Worm (Caenorhabditis elegans) whole organism, L4 larva: Measurements from ENCODE around the gene srsx-14.
A peak's percentile ranks its signal among the peaks of the same experiment; 100 is the strongest.

ENCODE experiments used
- D1046.2 ChIP-seq: fragments of 200-800 bp; sonication (Bioruptor generic); IDR thresholded peaks from 2 replicates; pipeline ENCODE4 v1.3.6; 2022; ENCODE audit warnings: missing genetic modification characterization, missing compliant biosample characterization
- F49E8.2 ChIP-seq: sonication (generic microtip); optimal IDR thresholded peaks from 2 replicates; lab custom pipeline; 2016; ENCODE audit warnings: missing compliant biosample characterization, mild to moderate bottlenecking, missing genetic modification characterization, borderline replicate concordance
- T20F7.1 ChIP-seq: fragments of 200-800 bp; sonication (Bioruptor generic); optimal IDR thresholded peaks from 2 replicates; lab custom pipeline; 2018; ENCODE audit warnings: mild to moderate bottlenecking, missing genetic modification characterization, missing compliant biosample characterization
- Y48G9A.11 ChIP-seq: fragments of 200-800 bp; sonication (Bioruptor generic); IDR thresholded peaks from 2 replicates; pipeline ENCODE4 v1.3.6; 2022; ENCODE audit warnings: missing genetic modification reagents, missing genetic modification characterization, missing compliant biosample characterization
- Y5F2A.4 ChIP-seq: fragments of 200-800 bp; sonication (Bioruptor generic); optimal IDR thresholded peaks from 2 replicates; lab custom pipeline; 2018; ENCODE audit warnings: mild to moderate bottlenecking, missing genetic modification characterization, missing compliant biosample characterization
- Y75B8A.6 ChIP-seq: fragments of 200-800 bp; sonication (Bioruptor generic); IDR thresholded peaks from 2 replicates; pipeline ENCODE4 v1.3.6; 2022; ENCODE audit warnings: missing genetic modification reagents, missing genetic modification characterization, missing compliant biosample characterization
- ZK546.5 ChIP-seq, 2 experiments: sonication (generic microtip); optimal IDR thresholded peaks; 2 replicates each; lab custom pipeline; 2017; ENCODE audit warnings: missing biosample characterization in 2 of 2, missing genetic modification characterization in 2 of 2
- aly-2 ChIP-seq: sonication (generic microtip); optimal IDR thresholded peaks from 2 replicates; lab custom pipeline; 2018; ENCODE audit warnings: missing biosample characterization, missing genetic modification characterization
- arid-1 ChIP-seq: fragments of 200-800 bp; sonication (Bioruptor generic); conservative IDR thresholded peaks from 2 replicates; pipeline ENCODE4 v1.3.6; 2022; ENCODE audit warnings: missing genetic modification reagents, missing genetic modification characterization, missing compliant biosample characterization
- ceh-20 ChIP-seq: fragments of 200-800 bp; sonication (Bioruptor generic); IDR thresholded peaks from 2 replicates; pipeline ENCODE4 v1.3.6; 2022; ENCODE audit warnings: missing genetic modification reagents, missing genetic modification characterization, missing compliant biosample characterization
- ces-1 ChIP-seq: fragments of 150-350 bp; sonication (generic microtip); optimal IDR thresholded peaks from 4 replicates; lab custom pipeline; 2014; ENCODE audit warnings: missing biosample characterization, missing genetic modification reagents, missing genetic modification characterization
- ctbp-1 ChIP-seq: fragments of 200-800 bp; sonication (Bioruptor generic); IDR thresholded peaks from 2 replicates; pipeline ENCODE4 v1.3.6; 2022; ENCODE audit warnings: missing genetic modification reagents, missing genetic modification characterization, missing compliant biosample characterization
- daf-12 ChIP-seq: fragments of 150-350 bp; optimal IDR thresholded peaks from 2 replicates; lab custom pipeline; 2014; ENCODE audit warnings: missing biosample characterization, missing genetic modification reagents, missing genetic modification characterization
- daf-16 ChIP-seq, 3 experiments: sonication (generic microtip); optimal IDR thresholded peaks; 2 replicates each; lab custom pipeline; 2016 to 2017; ENCODE audit warnings: missing genetic modification characterization in 3 of 3, missing genetic modification reagents in 3 of 3, mild to moderate bottlenecking in 2 of 3, missing compliant biosample characterization in 2 of 3, missing biosample characterization in 1 of 3, moderate library complexity in 1 of 3
- daf-8 ChIP-seq: fragments of 200-800 bp; sonication (Bioruptor generic); IDR thresholded peaks from 2 replicates; pipeline ENCODE4 v1.3.6; 2022; ENCODE audit warnings: missing genetic modification characterization, missing compliant biosample characterization
- dmd-6 ChIP-seq: fragments of 200-800 bp; sonication (Bioruptor generic); IDR thresholded peaks from 2 replicates; pipeline ENCODE4 v1.3.6; 2022; ENCODE audit warnings: missing genetic modification reagents, missing genetic modification characterization, missing compliant biosample characterization
- dpl-1 ChIP-seq: fragments of 150-350 bp; optimal IDR thresholded peaks from 2 replicates; lab custom pipeline; 2014; ENCODE audit warnings: missing biosample characterization, missing genetic modification reagents, missing genetic modification characterization
- egl-27 ChIP-seq: sonication (generic microtip); optimal IDR thresholded peaks from 3 replicates; lab custom pipeline; 2017; ENCODE audit warnings: missing biosample characterization, missing genetic modification reagents, missing genetic modification characterization
- egl-43 ChIP-seq: fragments of 200-800 bp; sonication (Bioruptor generic); IDR thresholded peaks from 2 replicates; pipeline ENCODE4 v1.3.6; 2022; ENCODE audit warnings: missing genetic modification reagents, missing genetic modification characterization, missing compliant biosample characterization
- fkh-10 ChIP-seq: fragments of 150-350 bp; optimal IDR thresholded peaks from 2 replicates; lab custom pipeline; 2014; ENCODE audit warnings: missing biosample characterization, missing genetic modification reagents, missing genetic modification characterization
- hif-1 ChIP-seq, 2 experiments: sonication (generic microtip); optimal IDR thresholded peaks; 2 replicates each; lab custom pipeline; 2016 to 2017; ENCODE audit warnings: missing compliant biosample characterization in 2 of 2, missing genetic modification characterization in 2 of 2, missing genetic modification reagents in 2 of 2, missing genotype in 2 of 2, mild to moderate bottlenecking in 1 of 2
- hlh-11 ChIP-seq: fragments of 200-800 bp; sonication (Bioruptor generic); optimal IDR thresholded peaks from 2 replicates; lab custom pipeline; 2018; ENCODE audit warnings: mild to moderate bottlenecking, missing genetic modification characterization, missing compliant biosample characterization
- hlh-30 ChIP-seq: sonication (generic microtip); optimal IDR thresholded peaks from 2 replicates; lab custom pipeline; 2017; ENCODE audit warnings: antibody characterized with exemption, mild to moderate bottlenecking, missing genetic modification characterization, missing compliant biosample characterization; ENCODE audit not compliant: insufficient read depth
- hmg-1.1 ChIP-seq: fragments of 200-800 bp; sonication (Bioruptor generic); IDR thresholded peaks from 2 replicates; pipeline ENCODE4 v1.3.6; 2022; ENCODE audit warnings: missing genetic modification reagents, missing genetic modification characterization, missing compliant biosample characterization
- lin-1 ChIP-seq: fragments of 200-800 bp; sonication (Bioruptor generic); IDR thresholded peaks from 2 replicates; pipeline ENCODE4 v1.3.6; 2022; ENCODE audit warnings: missing genetic modification reagents, missing genetic modification characterization, missing compliant biosample characterization
- lin-13 ChIP-seq: fragments of 150-350 bp; optimal IDR thresholded peaks from 2 replicates; lab custom pipeline; 2014; ENCODE audit warnings: missing biosample characterization, missing genetic modification reagents, missing genetic modification characterization
- lsy-2 ChIP-seq, 2 experiments: fragments of 150-350 bp in 1 of 2; sonication (generic microtip) in 1 of 2; optimal IDR thresholded peaks; 2 replicates each; lab custom pipeline; 2014 to 2017; ENCODE audit warnings: missing biosample characterization in 2 of 2, missing genetic modification characterization in 2 of 2
- madf-5 ChIP-seq, 2 experiments: fragments of 200-800 bp; sonication (Bioruptor generic); IDR thresholded peaks; 2 replicates each; pipeline ENCODE4 v1.3.6; 2022; ENCODE audit warnings: missing compliant biosample characterization in 2 of 2, missing genetic modification characterization in 2 of 2
- madf-9 ChIP-seq: fragments of 200-800 bp; sonication (Bioruptor generic); conservative IDR thresholded peaks from 2 replicates; pipeline ENCODE4 v1.3.6; 2022; ENCODE audit warnings: missing genetic modification reagents, missing genetic modification characterization, missing compliant biosample characterization
- mdl-1 ChIP-seq, 2 experiments: fragments of 150-350 bp in 1 of 2; sonication (generic microtip) in 1 of 2; optimal IDR thresholded peaks; 2 replicates each; lab custom pipeline; 2014 to 2017; ENCODE audit warnings: missing biosample characterization in 2 of 2, missing genetic modification characterization in 2 of 2
- mdt-29 ChIP-seq: fragments of 200-800 bp; sonication (Bioruptor generic); IDR thresholded peaks from 2 replicates; pipeline ENCODE4 v1.3.6; 2022; ENCODE audit warnings: missing genetic modification reagents, missing genetic modification characterization, missing compliant biosample characterization
- mep-1 ChIP-seq: fragments of 150-350 bp; sonication (generic microtip); optimal IDR thresholded peaks from 3 replicates; lab custom pipeline; 2014; ENCODE audit warnings: missing biosample characterization, missing genetic modification characterization
- mxl-3 ChIP-seq: fragments of 200-800 bp; sonication (Bioruptor generic); optimal IDR thresholded peaks from 2 replicates; lab custom pipeline; 2018; ENCODE audit warnings: mild to moderate bottlenecking, missing genetic modification characterization, missing compliant biosample characterization
- nhr-11 ChIP-seq: fragments of 150-350 bp; optimal IDR thresholded peaks from 2 replicates; lab custom pipeline; 2014; ENCODE audit warnings: missing biosample characterization, missing genetic modification characterization
- nhr-25 ChIP-seq: sonication (generic microtip); optimal IDR thresholded peaks from 2 replicates; lab custom pipeline; 2017; ENCODE audit warnings: missing genetic modification characterization, mild to moderate bottlenecking, missing compliant biosample characterization, antibody characterized with exemption, moderate library complexity, borderline replicate concordance; ENCODE audit not compliant: insufficient read depth
- nhr-28 ChIP-seq: fragments of 150-350 bp; optimal IDR thresholded peaks from 2 replicates; lab custom pipeline; 2014; ENCODE audit warnings: missing biosample characterization, missing genetic modification characterization
- nhr-41 ChIP-seq: fragments of 200-800 bp; sonication (Bioruptor generic); IDR thresholded peaks from 2 replicates; pipeline ENCODE4 v1.3.6; 2022; ENCODE audit warnings: missing genetic modification reagents, missing genetic modification characterization, missing compliant biosample characterization
- nhr-6 ChIP-seq: fragments of 150-350 bp; optimal IDR thresholded peaks from 2 replicates; lab custom pipeline; 2014; ENCODE audit warnings: missing biosample characterization, missing genetic modification characterization
- nhr-76 ChIP-seq: fragments of 150-350 bp; optimal IDR thresholded peaks from 2 replicates; lab custom pipeline; 2014; ENCODE audit warnings: missing biosample characterization, missing genetic modification characterization
- nhr-77 ChIP-seq: fragments of 150-350 bp; optimal IDR thresholded peaks from 2 replicates; lab custom pipeline; 2014; ENCODE audit warnings: missing biosample characterization, missing genetic modification characterization
- pha-4 ChIP-seq, 2 experiments: fragments of 150-350 bp in 1 of 2; fragments of 200-800 bp in 1 of 2; sonication (Bioruptor generic) in 1 of 2; IDR thresholded peaks in 1 of 2; optimal IDR thresholded peaks in 1 of 2; 2 replicates each; pipeline versions ENCODE4 v1.3.6 to Lab custom; 2014 to 2022; ENCODE audit warnings: missing genetic modification characterization in 2 of 2, missing genetic modification reagents in 2 of 2, missing biosample characterization in 1 of 2, missing compliant biosample characterization in 1 of 2
- pqm-1 ChIP-seq: sonication (generic microtip); optimal IDR thresholded peaks from 2 replicates; lab custom pipeline; 2017; ENCODE audit warnings: missing biosample characterization, missing genetic modification characterization
- saeg-2 ChIP-seq: fragments of 200-800 bp; sonication (Bioruptor generic); IDR thresholded peaks from 2 replicates; pipeline ENCODE4 v1.3.6; 2022; ENCODE audit warnings: missing genetic modification reagents, missing genetic modification characterization, missing compliant biosample characterization
- spr-1 ChIP-seq: sonication (generic microtip); optimal IDR thresholded peaks from 2 replicates; lab custom pipeline; 2016; ENCODE audit warnings: mild to moderate bottlenecking, missing genetic modification characterization, missing compliant biosample characterization
- spr-3 ChIP-seq: fragments of 200-800 bp; sonication (Bioruptor generic); optimal IDR thresholded peaks from 2 replicates; lab custom pipeline; 2018; ENCODE audit warnings: mild to moderate bottlenecking, missing genetic modification characterization, missing compliant biosample characterization
- unc-62 ChIP-seq, 3 experiments: fragments of 150-350 bp in 1 of 3; sonication (generic microtip); optimal IDR thresholded peaks in 2 of 3; peaks in 1 of 3; 1 replicate in 1 of 3; 2 replicates in 2 of 3; lab custom pipeline; 2014 to 2017; ENCODE audit warnings: missing biosample characterization in 3 of 3, missing genetic modification characterization in 3 of 3, missing genetic modification reagents in 3 of 3, missing genotype in 1 of 3
- vab-7 ChIP-seq: fragments of 200-800 bp; sonication (Bioruptor generic); IDR thresholded peaks from 2 replicates; pipeline ENCODE4 v1.3.6; 2022; ENCODE audit warnings: missing genetic modification reagents, missing genetic modification characterization, missing compliant biosample characterization
- zag-1 ChIP-seq: fragments of 150-350 bp; optimal IDR thresholded peaks from 2 replicates; lab custom pipeline; 2014; ENCODE audit warnings: missing biosample characterization, missing genetic modification characterization
- zip-2 ChIP-seq: fragments of 150-350 bp; optimal IDR thresholded peaks from 2 replicates; lab custom pipeline; 2014; ENCODE audit warnings: missing biosample characterization, missing genetic modification characterization

Gene srsx-14

DNA sequence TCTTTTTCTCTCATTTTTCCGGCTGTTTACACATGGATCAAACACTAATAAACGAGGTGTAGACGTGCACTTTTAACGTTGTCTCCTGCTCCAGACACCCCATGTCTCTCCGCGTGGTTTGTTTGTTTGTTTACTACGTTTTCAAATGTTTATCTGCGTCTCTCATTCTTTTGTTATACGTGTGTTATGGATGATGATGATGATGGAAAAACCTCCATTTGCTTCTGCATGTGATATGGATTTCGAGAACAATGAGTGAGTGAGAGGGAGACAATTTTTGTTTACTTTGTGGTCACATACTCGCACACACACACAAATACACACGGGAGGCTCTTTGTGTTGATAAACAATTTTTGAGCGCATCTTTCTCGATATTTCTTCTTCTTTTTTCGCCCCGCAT lies 22.5 kb downstream of the srsx-14 start (continued):
- peak; percentile 92 for TF ChIP-seq hlh-11 (tag; lab: Kevin White, UChicago)
- 0 out of 2 replicates have a peak, but pooled peaks have one; percentile 55 for TF ChIP-seq saeg-2 (GFP tag; lab: Robert Waterston, UW)
- TF ChIP-seq lin-13 (GFP tag; lab: Kevin White, UChicago) = no peak
- peak; percentile 32 for TF ChIP-seq spr-1
- TF ChIP-seq nhr-6 (tag; lab: Kevin White, UChicago) = no peak
- no peak for TF ChIP-seq ces-1 (GFP tag; lab: Kevin White, UChicago)
- TF ChIP-seq daf-16 (GFP tag; optimal IDR thresholded peaks at IDR 0.05; lab: Kevin White, UChicago) = peak; percentile 66 to 98
- peak; percentile 99 for TF ChIP-seq daf-16 (tag; optimal IDR thresholded peaks at IDR 0.05; lab: Kevin White, UChicago)
- no peak for TF ChIP-seq spr-3 (GFP tag; lab: Kevin White, UChicago)
- TF ChIP-seq hmg-1.1 (GFP tag; lab: Robert Waterston, UW) = 0 out of 2 replicates have a peak, but pooled peaks have one; percentile 22
- TF ChIP-seq hif-1 (tag; optimal IDR thresholded peaks at IDR 0.05; lab: Kevin White, UChicago) = peak; percentile 83 to 97
- no peak for TF ChIP-seq daf-8 (GFP tag; lab: Robert Waterston, UW)
- TF ChIP-seq pqm-1 (tag; lab: Kevin White, UChicago) = no peak
- TF ChIP-seq ZK546.5 (tag; optimal IDR thresholded peaks at IDR 0.05; lab: Kevin White, UChicago) = no peak
- no peak for TF ChIP-seq F49E8.2 (tag; lab: Kevin White, UChicago)
- peak; percentile 37 for TF ChIP-seq T20F7.1
- peak; percentile 98 for TF ChIP-seq hlh-30 (tag; lab: Kevin White, UChicago)
- peak; percentile 4 for TF ChIP-seq fkh-10 (GFP tag; lab: Kevin White, UChicago)
- peak; percentile 92 for TF ChIP-seq nhr-11 (tag; lab: Kevin White, UChicago)
- TF ChIP-seq pha-4 (GFP tag; IDR thresholded peaks at IDR 0.05; lab: Robert Waterston, UW) = peak; percentile 84
- peak; percentile 98 for TF ChIP-seq pha-4 (tag; optimal IDR thresholded peaks at IDR 0.05; lab: Kevin White, UChicago)
- no peak for TF ChIP-seq Y5F2A.4 (GFP tag; lab: Kevin White, UChicago)
- no peak for TF ChIP-seq nhr-76 (tag; lab: Kevin White, UChicago)
- peak; percentile 82 for TF ChIP-seq mep-1 (tag; lab: Kevin White, UChicago)
- TF ChIP-seq Y48G9A.11 (GFP tag; lab: Robert Waterston, UW) = no peak
- no peak for TF ChIP-seq nhr-41 (GFP tag; lab: Robert Waterston, UW)
- no peak for TF ChIP-seq nhr-25 (tag; lab: Kevin White, UChicago)
- peak; percentile 39 to 84 for TF ChIP-seq lsy-2 (tag; optimal IDR thresholded peaks at IDR 0.05; lab: Kevin White, UChicago)
- TF ChIP-seq madf-9 (GFP tag; lab: Robert Waterston, UW) = no peak
- no peak for TF ChIP-seq arid-1 (GFP tag; lab: Robert Waterston, UW)
- TF ChIP-seq nhr-28 = peak; percentile 51
- TF ChIP-seq daf-12 (tag; lab: Kevin White, UChicago) = no peak
- TF ChIP-seq dpl-1 = peak; percentile 42
- TF ChIP-seq mxl-3 (GFP tag; lab: Kevin White, UChicago) = peak; percentile 52
- TF ChIP-seq unc-62 (GFP tag; optimal IDR thresholded peaks at IDR 0.05 in 1 of 2; lab: Kevin White, UChicago) = peak in 1 of 2 experiments; percentile 67
- TF ChIP-seq unc-62 (tag; optimal IDR thresholded peaks at IDR 0.05; lab: Kevin White, UChicago) = no peak
- no peak for TF ChIP-seq D1046.2 (GFP tag; lab: Robert Waterston, UW)
- TF ChIP-seq ctbp-1 (GFP tag; lab: Robert Waterston, UW) = no peak
- no peak for TF ChIP-seq Y75B8A.6 (GFP tag; lab: Robert Waterston, UW)
- TF ChIP-seq egl-27 (tag; lab: Kevin White, UChicago) = no peak
- TF ChIP-seq aly-2 (tag; lab: Kevin White, UChicago) = no peak
- no peak for TF ChIP-seq zag-1 (tag; lab: Kevin White, UChicago)
- TF ChIP-seq zip-2 (tag; lab: Kevin White, UChicago) = no peak
- peak; percentile 65 for TF ChIP-seq mdt-29
- TF ChIP-seq ceh-20 (GFP tag; lab: Robert Waterston, UW) = no peak
- TF ChIP-seq mdl-1 (tag; optimal IDR thresholded peaks at IDR 0.05; lab: Kevin White, UChicago) = peak; percentile 52 to 92
- TF ChIP-seq egl-43 (GFP tag; lab: Robert Waterston, UW) = peak; percentile 41; the same call in 1 of the 2 replicates
- no peak for TF ChIP-seq vab-7 (GFP tag; lab: Robert Waterston, UW)
- no peak for TF ChIP-seq madf-5 (GFP tag; IDR thresholded peaks at IDR 0.05; lab: Robert Waterston, UW)
- no peak for TF ChIP-seq lin-1 (GFP tag; lab: Robert Waterston, UW)
- TF ChIP-seq dmd-6 (GFP tag; lab: Robert Waterston, UW) = peak; percentile 53
- TF ChIP-seq nhr-77 (tag; lab: Kevin White, UChicago) = peak; percentile 30
